ENCODE assay signal across 4 fruit fly cellular contexts in the genomic region with DNA sequence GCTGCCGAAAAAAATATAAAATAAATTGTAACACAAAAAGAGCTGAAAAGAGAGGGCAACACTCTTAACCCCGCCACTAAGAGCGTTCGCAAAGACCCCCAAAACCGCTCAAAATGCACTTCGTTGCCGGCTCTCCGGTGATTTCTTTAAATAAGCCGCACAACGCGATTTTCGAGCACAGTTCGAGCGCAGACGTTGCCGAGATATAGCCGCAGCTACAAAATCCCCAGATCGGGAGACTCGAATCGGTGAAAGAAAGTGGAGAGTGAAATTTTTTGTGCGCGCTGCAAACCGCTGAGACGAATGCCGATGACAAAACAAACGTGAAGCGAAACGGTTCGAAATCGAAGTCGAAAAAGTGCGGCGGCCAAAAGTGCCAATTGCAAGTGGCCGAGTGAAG.
A peak's percentile ranks its signal among the peaks of the same experiment; 100 is the strongest.
TF ChIP-seq lines count a peak whose summit lies in the region.

Gene CG14257 (plus strand): TSS at position 177 of the 400 bp plus-strand sequence.

- TF ChIP-seq CTCF in whole organism, embryonic (GFP tag; optimal IDR thresholded peaks at IDR 0.05; lab: Kevin White, UChicago), result no peak

TF ChIP-seq in whole organism, embryonic, 481 proteins besides CTCF, POLR2A, EP300 and RAD21:
- TF ChIP-seq CG17568 (GFP tag; optimal IDR thresholded peaks at IDR 0.05; lab: Kevin White, UChicago), result no peak
- peak; percentile 57 for TF ChIP-seq Blimp-1 (GFP tag; optimal IDR thresholded peaks at IDR 0.05; lab: Kevin White, UChicago)
- TF ChIP-seq CG3163 (GFP tag; optimal IDR thresholded peaks at IDR 0.05; lab: Kevin White, UChicago), result peak; percentile 86
- peak; percentile 73; the same call in 2 of the 3 replicates for TF ChIP-seq z (GFP tag; IDR thresholded peaks at IDR 0.05; lab: Robert Waterston, UW)
- no peak for TF ChIP-seq CG9817 (tag; optimal IDR thresholded peaks at IDR 0.05; lab: Kevin White, UChicago)
- peak; percentile 44 for TF ChIP-seq sens (GFP tag; lab: Kevin White, UChicago)
- no peak for TF ChIP-seq CG31388 (GFP tag; optimal IDR thresholded peaks at IDR 0.05; lab: Kevin White, UChicago)
- TF ChIP-seq Trl (optimal IDR thresholded peaks at IDR 0.05; lab: Kevin White, UChicago), result peak in 1 of 2 experiments; percentile 49
- no peak for TF ChIP-seq Trl (GFP tag; optimal IDR thresholded peaks at IDR 0.05; lab: Kevin White, UChicago)

TF ChIP-seq in whole organism, prepupa, 60 proteins besides CTCF, POLR2A, EP300 and RAD21:
- TF ChIP-seq CG3919 (GFP tag; optimal IDR thresholded peaks at IDR 0.05; lab: Kevin White, UChicago) (peak; percentile 4), Met (GFP tag; optimal IDR thresholded peaks at IDR 0.05; lab: Kevin White, UChicago) (peak; percentile 10), Blimp-1 (GFP tag; optimal IDR thresholded peaks at IDR 0.05; lab: Kevin White, UChicago) (peak; percentile 84), Eip93F (GFP tag; optimal IDR thresholded peaks at IDR 0.05; lab: Kevin White, UChicago) (no peak), dsx (GFP tag; optimal IDR thresholded peaks at IDR 0.05; lab: Kevin White, UChicago; ENCODE audit: poor library complexity, severe bottlenecking) (peak; percentile 19), Sox102F (GFP tag; optimal IDR thresholded peaks at IDR 0.05; lab: Kevin White, UChicago) (peak; percentile 29), CG15336 (GFP tag; IDR thresholded peaks at IDR 0.05; lab: Robert Waterston, UW) (peak; percentile 34; the same call in 1 of the 2 replicates), salr (GFP tag; optimal IDR thresholded peaks at IDR 0.05; lab: Kevin White, UChicago) (no peak), eg (GFP tag; IDR thresholded peaks at IDR 0.05; lab: Robert Waterston, UW) (peak; percentile 29; the same call in 1 of the 3 replicates), net (GFP tag; optimal IDR thresholded peaks at IDR 0.05; lab: Kevin White, UChicago) (no peak)

TF ChIP-seq in whole organism, pupa, 21 proteins besides CTCF, POLR2A, EP300 and RAD21:
- TF ChIP-seq CG4496 (GFP tag; IDR thresholded peaks at IDR 0.05; lab: Robert Waterston, UW), result 0 out of 3 replicates have a peak, but pooled peaks have one; percentile 34
- TF ChIP-seq D1 (tag; optimal IDR thresholded peaks at IDR 0.05; lab: Kevin White, UChicago), result no peak
- TF ChIP-seq CG12605 (GFP tag; IDR thresholded peaks at IDR 0.05; lab: Robert Waterston, UW), result 0 out of 2 replicates have a peak, but pooled peaks have one; percentile 34

TF ChIP-seq in whole organism, wandering third instar larva, 38 proteins besides CTCF, POLR2A, EP300 and RAD21:
- no peak for TF ChIP-seq Hnf4 (GFP tag; optimal IDR thresholded peaks at IDR 0.05; lab: Kevin White, UChicago)
- no peak for TF ChIP-seq woc (GFP tag; optimal IDR thresholded peaks at IDR 0.05; lab: Kevin White, UChicago)
- TF ChIP-seq h (GFP tag; optimal IDR thresholded peaks at IDR 0.05; lab: Kevin White, UChicago), result no peak
- no peak for TF ChIP-seq lola (GFP tag; optimal IDR thresholded peaks at IDR 0.05; lab: Kevin White, UChicago)
- no peak for TF ChIP-seq rgr (GFP tag; optimal IDR thresholded peaks at IDR 0.05; lab: Kevin White, UChicago)
- TF ChIP-seq pan (optimal IDR thresholded peaks at IDR 0.05; lab: Kevin White, UChicago), result no peak
- TF ChIP-seq GATAd (GFP tag; optimal IDR thresholded peaks at IDR 0.05; lab: Kevin White, UChicago), result no peak
- TF ChIP-seq fru (GFP tag; optimal IDR thresholded peaks at IDR 0.05; lab: Kevin White, UChicago), result no peak
- no peak for TF ChIP-seq sv (GFP tag; optimal IDR thresholded peaks at IDR 0.05; lab: Kevin White, UChicago)
- no peak for TF ChIP-seq Hr83 (GFP tag; optimal IDR thresholded peaks at IDR 0.05; lab: Kevin White, UChicago; ENCODE audit: poor library complexity, severe bottlenecking)
- TF ChIP-seq brk (GFP tag; optimal IDR thresholded peaks at IDR 0.05; lab: Kevin White, UChicago), result no peak
- no peak for TF ChIP-seq usp (GFP tag; optimal IDR thresholded peaks at IDR 0.05; lab: Kevin White, UChicago)
- no peak for TF ChIP-seq HLH106 (tag; optimal IDR thresholded peaks at IDR 0.05; lab: Kevin White, UChicago)
- no peak for TF ChIP-seq jim (GFP tag; optimal IDR thresholded peaks at IDR 0.05; lab: Kevin White, UChicago)
- no peak for TF ChIP-seq ey (GFP tag; optimal IDR thresholded peaks at IDR 0.05; lab: Kevin White, UChicago)
- peak; percentile 71 for TF ChIP-seq psq (GFP tag; optimal IDR thresholded peaks at IDR 0.05; lab: Kevin White, UChicago)
- no peak for TF ChIP-seq Jra (GFP tag; optimal IDR thresholded peaks at IDR 0.05; lab: Kevin White, UChicago)
- no peak for TF ChIP-seq Abd-B (GFP tag; optimal IDR thresholded peaks at IDR 0.05; lab: Kevin White, UChicago)
- TF ChIP-seq Rel (GFP tag; optimal IDR thresholded peaks at IDR 0.05; lab: Kevin White, UChicago), result no peak
- peak; percentile 23 for TF ChIP-seq Rel (tag; optimal IDR thresholded peaks at IDR 0.05; lab: Kevin White, UChicago)
- no peak for TF ChIP-seq dmrt93B (GFP tag; optimal IDR thresholded peaks at IDR 0.05; lab: Kevin White, UChicago)
- no peak for TF ChIP-seq Hr78 (GFP tag; optimal IDR thresholded peaks at IDR 0.05; lab: Kevin White, UChicago)
- TF ChIP-seq tai (GFP tag; optimal IDR thresholded peaks at IDR 0.05; lab: Kevin White, UChicago), result no peak
- TF ChIP-seq Sp1 (GFP tag; optimal IDR thresholded peaks at IDR 0.05; lab: Kevin White, UChicago), result no peak
- peak; percentile 8 for TF ChIP-seq Vsx2 (GFP tag; optimal IDR thresholded peaks at IDR 0.05; lab: Kevin White, UChicago; ENCODE audit: partially characterized antibody)
- TF ChIP-seq CG9705 (GFP tag; optimal IDR thresholded peaks at IDR 0.05; lab: Kevin White, UChicago), result no peak
- TF ChIP-seq Dfd (GFP tag; optimal IDR thresholded peaks at IDR 0.05; lab: Kevin White, UChicago), result no peak
- no peak for TF ChIP-seq dsf (GFP tag; optimal IDR thresholded peaks at IDR 0.05; lab: Kevin White, UChicago; ENCODE audit: borderline replicate concordance)
- no peak for TF ChIP-seq CrebA (GFP tag; optimal IDR thresholded peaks at IDR 0.05; lab: Kevin White, UChicago; ENCODE audit: borderline replicate concordance)
- TF ChIP-seq OdsH (GFP tag; optimal IDR thresholded peaks at IDR 0.05; lab: Kevin White, UChicago), result no peak
- TF ChIP-seq Dif (GFP tag; optimal IDR thresholded peaks at IDR 0.05; lab: Kevin White, UChicago; ENCODE audit: partially characterized antibody), result peak; percentile 48

Comparison
In these comparisons a context has a peak if more than half of its experiments do, and no peak if none do; other contexts are left out.
1. Of the 7 proteins assayed by ChIP-seq in both whole organism, embryonic and whole organism, prepupa: peak only in whole organism, embryonic: none; only in whole organism, prepupa: Sox102F; in both: Blimp-1; in neither: 5.